Worm (Caenorhabditis elegans) whole organism, L1 larva: ENCODE results near the gene sgk-1.

ENCODE experiments used
- ama-1 ChIP-seq: fragments of 150-350 bp; optimal IDR thresholded peaks from 2 replicates; lab custom pipeline; 2014
- ceh-82 ChIP-seq, 3 experiments: fragments of 150-350 bp in 1 of 3; sonication (generic microtip) in 2 of 3; optimal IDR thresholded peaks; 2 replicates each; lab custom pipeline; 2014 to 2017; ENCODE audit warnings: missing biosample characterization in 3 of 3, missing genetic modification characterization in 3 of 3
- elt-3 ChIP-seq, 6 experiments: fragments of 150-350 bp in 1 of 6; sonication (generic microtip); optimal IDR thresholded peaks; 2 replicates each; lab custom pipeline; 2017 to 2018; ENCODE audit warnings: missing biosample characterization in 6 of 6, missing genetic modification characterization in 6 of 6, inconsistent platforms in 1 of 6
- pqm-1 ChIP-seq: sonication (generic microtip); optimal IDR thresholded peaks from 3 replicates; lab custom pipeline; 2017; ENCODE audit warnings: missing biosample characterization, missing genetic modification characterization

DNA sequence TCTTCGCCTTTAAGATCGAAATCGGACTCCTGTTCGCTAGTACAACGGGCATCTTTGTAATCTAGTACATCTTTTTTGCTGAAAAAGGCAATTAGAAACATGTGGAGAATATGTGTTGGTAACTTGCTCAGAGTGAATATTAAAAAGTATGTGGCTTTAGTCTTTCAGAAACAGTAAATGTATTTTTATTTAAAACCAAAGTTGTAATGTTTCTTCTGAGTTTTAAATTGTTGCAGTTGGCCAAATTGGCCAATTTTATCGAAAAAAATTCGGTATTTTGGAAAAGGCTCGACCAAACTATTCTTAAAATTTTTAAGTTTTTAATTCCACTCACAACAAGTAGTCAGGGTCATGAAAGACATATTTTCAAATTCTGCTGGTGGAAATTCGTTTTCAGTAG lies 21.2 kb upstream of the sgk-1 start, which contains the start of gene F52E10.2:
- TF ChIP-seq ama-1: no peak
- no peak for TF ChIP-seq elt-3 (tag; optimal IDR thresholded peaks at IDR 0.05; lab: Kevin White, UChicago)
- no peak for TF ChIP-seq ceh-82 (tag; optimal IDR thresholded peaks at IDR 0.05; lab: Kevin White, UChicago)
- TF ChIP-seq pqm-1: no peak
